Fruit fly (Drosophila melanogaster) whole organism, wandering third instar larva: ENCODE measurements around the gene CG10336.

Source experiments
- Abd-B ChIP-seq: fragments of >200 bp; optimal IDR thresholded peaks from 2 replicates; lab custom pipeline; 2017; ENCODE audit warnings: missing biosample characterization, missing genetic modification characterization
- CrebA ChIP-seq: fragments of 200-800 bp; sonication (Bioruptor generic); optimal IDR thresholded peaks from 2 replicates; lab custom pipeline; 2016; ENCODE audit warnings: missing biosample characterization, mild to moderate bottlenecking, missing genetic modification characterization, borderline replicate concordance
- Dfd ChIP-seq: fragments of >200 bp; optimal IDR thresholded peaks from 2 replicates; lab custom pipeline; 2017; ENCODE audit warnings: missing biosample characterization, missing genetic modification characterization
- br ChIP-seq: fragments of 200-800 bp; sonication (Bioruptor generic); optimal IDR thresholded peaks from 2 replicates; lab custom pipeline; 2016; ENCODE audit warnings: missing biosample characterization, missing genetic modification characterization
- ey ChIP-seq: fragments of 200-800 bp; sonication (Bioruptor generic); optimal IDR thresholded peaks from 2 replicates; lab custom pipeline; 2016; ENCODE audit warnings: missing biosample characterization, missing genetic modification characterization
- psq ChIP-seq: fragments of 200-800 bp; sonication (Bioruptor generic); optimal IDR thresholded peaks from 3 replicates; lab custom pipeline; 2017; ENCODE audit warnings: missing biosample characterization, mild to moderate bottlenecking, missing genetic modification characterization, moderate library complexity

- no peak for TF ChIP-seq Abd-B (GFP tag; lab: Kevin White, UChicago)
- TF ChIP-seq CrebA (GFP tag; lab: Kevin White, UChicago): no peak
- no peak for TF ChIP-seq psq (GFP tag; lab: Kevin White, UChicago)
- TF ChIP-seq br (GFP tag; lab: Kevin White, UChicago): no peak
- TF ChIP-seq Dfd (GFP tag; lab: Kevin White, UChicago): no peak
- no peak for TF ChIP-seq ey (GFP tag; lab: Kevin White, UChicago)
These were observed 1.5 kb upstream of the CG10336 start for dm6 chr2L:18687827-18688226.
